Worm (Caenorhabditis elegans) whole organism, L3 larva: Measurements from ENCODE around the gene inx-7.
A peak's percentile ranks its signal among the peaks of the same experiment; 100 is the strongest.

Experiments
- ZK546.5 ChIP-seq: sonication (generic microtip); optimal IDR thresholded peaks from 2 replicates; lab custom pipeline; 2017; ENCODE audit warnings: missing biosample characterization, missing genetic modification characterization
- ama-1 ChIP-seq: fragments of 150-350 bp; optimal IDR thresholded peaks from 2 replicates; lab custom pipeline; 2018
- ceh-28 ChIP-seq: fragments of 150-350 bp; optimal IDR thresholded peaks from 2 replicates; lab custom pipeline; 2014; ENCODE audit warnings: missing biosample characterization, missing genetic modification reagents, missing genetic modification characterization
- ceh-9 ChIP-seq: sonication (generic microtip); optimal IDR thresholded peaks from 2 replicates; lab custom pipeline; 2018; ENCODE audit warnings: missing biosample characterization, missing genetic modification characterization
- daf-12 ChIP-seq: fragments of 150-350 bp; optimal IDR thresholded peaks from 2 replicates; lab custom pipeline; 2014; ENCODE audit warnings: missing biosample characterization, missing genetic modification reagents, missing genetic modification characterization
- egl-5 ChIP-seq: fragments of 150-350 bp; optimal IDR thresholded peaks from 2 replicates; lab custom pipeline; 2017; ENCODE audit warnings: missing biosample characterization, missing genetic modification reagents, missing genetic modification characterization, inconsistent platforms
- elt-1 ChIP-seq: fragments of 150-350 bp; optimal IDR thresholded peaks from 2 replicates; lab custom pipeline; 2014; ENCODE audit warnings: missing biosample characterization, missing genetic modification characterization
- elt-2 ChIP-seq: sonication (generic microtip); optimal IDR thresholded peaks from 2 replicates; lab custom pipeline; 2016; ENCODE audit warnings: missing genetic modification reagents, mild to moderate bottlenecking, missing genetic modification characterization, missing compliant biosample characterization
- elt-3 ChIP-seq, 3 experiments: fragments of 150-350 bp in 1 of 3; sonication (generic microtip) in 2 of 3; optimal IDR thresholded peaks; 2 replicates in 2 of 3; 4 replicates in 1 of 3; lab custom pipeline; 2014 to 2017; ENCODE audit warnings: missing biosample characterization in 3 of 3, missing genetic modification characterization in 3 of 3
- fkh-10 ChIP-seq: sonication (generic microtip); optimal IDR thresholded peaks from 2 replicates; lab custom pipeline; 2017; ENCODE audit warnings: missing biosample characterization, missing genetic modification reagents, missing genetic modification characterization
- fkh-2 ChIP-seq: fragments of 150-350 bp; optimal IDR thresholded peaks from 2 replicates; lab custom pipeline; 2014; ENCODE audit warnings: missing biosample characterization, missing genetic modification reagents, missing genetic modification characterization
- fos-1 ChIP-seq: fragments of 150-350 bp; optimal IDR thresholded peaks from 2 replicates; lab custom pipeline; 2014; ENCODE audit warnings: missing biosample characterization, missing genetic modification characterization
- hmg-11 ChIP-seq: sonication (generic microtip); optimal IDR thresholded peaks from 2 replicates; lab custom pipeline; 2016; ENCODE audit warnings: missing genetic modification characterization, missing compliant biosample characterization
- jun-1 ChIP-seq: fragments of 150-350 bp; optimal IDR thresholded peaks from 2 replicates; lab custom pipeline; 2014; ENCODE audit warnings: missing biosample characterization, missing genetic modification reagents, missing genetic modification characterization
- lin-15B ChIP-seq: fragments of 150-350 bp; optimal IDR thresholded peaks from 2 replicates; lab custom pipeline; 2014; ENCODE audit warnings: missing biosample characterization, missing genetic modification characterization
- lin-39 ChIP-seq: fragments of 150-350 bp; optimal IDR thresholded peaks from 2 replicates; lab custom pipeline; 2018; ENCODE audit warnings: missing biosample characterization, missing genetic modification reagents, missing genetic modification characterization
- lsy-12 ChIP-seq: sonication (generic microtip); optimal IDR thresholded peaks from 2 replicates; lab custom pipeline; 2016; ENCODE audit warnings: mild to moderate bottlenecking, missing genetic modification characterization, missing compliant biosample characterization
- mdl-1 ChIP-seq: fragments of 150-350 bp; optimal IDR thresholded peaks from 2 replicates; lab custom pipeline; 2014; ENCODE audit warnings: missing biosample characterization, missing genetic modification characterization
- mml-1 ChIP-seq: fragments of 150-350 bp; sonication (generic microtip); optimal IDR thresholded peaks from 3 replicates; lab custom pipeline; 2014; ENCODE audit warnings: missing biosample characterization, missing genetic modification characterization
- nfya-1 ChIP-seq: sonication (generic microtip); optimal IDR thresholded peaks from 2 replicates; lab custom pipeline; 2017; ENCODE audit warnings: missing genetic modification characterization, mild to moderate bottlenecking, missing compliant biosample characterization, antibody characterized with exemption, moderate library complexity; ENCODE audit not compliant: insufficient read depth
- nhr-11 ChIP-seq: fragments of 150-350 bp; optimal IDR thresholded peaks from 2 replicates; lab custom pipeline; 2014; ENCODE audit warnings: missing biosample characterization, missing genetic modification characterization
- nhr-12 ChIP-seq: fragments of 150-350 bp; optimal IDR thresholded peaks from 2 replicates; lab custom pipeline; 2014; ENCODE audit warnings: missing biosample characterization, missing genetic modification characterization
- nhr-23 ChIP-seq: fragments of 150-350 bp; optimal IDR thresholded peaks from 2 replicates; lab custom pipeline; 2014; ENCODE audit warnings: missing biosample characterization, missing genetic modification reagents, missing genetic modification characterization
- nhr-25 ChIP-seq: sonication (generic microtip); optimal IDR thresholded peaks from 2 replicates; lab custom pipeline; 2017; ENCODE audit warnings: missing biosample characterization, missing genetic modification characterization
- nhr-28 ChIP-seq: fragments of 150-350 bp; optimal IDR thresholded peaks from 2 replicates; lab custom pipeline; 2014; ENCODE audit warnings: missing biosample characterization, missing genetic modification characterization
- nhr-43 ChIP-seq: sonication (generic microtip); optimal IDR thresholded peaks from 2 replicates; lab custom pipeline; 2016; ENCODE audit warnings: mild to moderate bottlenecking, missing genetic modification characterization, missing compliant biosample characterization; ENCODE audit not compliant: poor library complexity, severe bottlenecking
- nhr-67 ChIP-seq: fragments of 150-350 bp; optimal IDR thresholded peaks from 2 replicates; lab custom pipeline; 2014; ENCODE audit warnings: missing biosample characterization, missing genetic modification characterization
- nhr-77 ChIP-seq: fragments of 150-350 bp; optimal IDR thresholded peaks from 2 replicates; lab custom pipeline; 2014; ENCODE audit warnings: missing biosample characterization, missing genetic modification characterization
- pha-4 ChIP-seq: fragments of 150-350 bp; optimal IDR thresholded peaks from 2 replicates; lab custom pipeline; 2014; ENCODE audit warnings: missing biosample characterization, missing genetic modification reagents, missing genetic modification characterization
- sea-2 ChIP-seq: fragments of 150-350 bp; sonication (generic microtip); optimal IDR thresholded peaks from 4 replicates; lab custom pipeline; 2014; ENCODE audit warnings: missing biosample characterization, missing genetic modification reagents, missing genetic modification characterization
- skn-1 ChIP-seq: fragments of 150-350 bp; optimal IDR thresholded peaks from 2 replicates; lab custom pipeline; 2014; ENCODE audit warnings: missing biosample characterization, missing genetic modification characterization
- snpc-4 ChIP-seq: fragments of 150-350 bp; optimal IDR thresholded peaks from 2 replicates; lab custom pipeline; 2014; ENCODE audit warnings: missing biosample characterization, missing genetic modification characterization
- tbx-2 ChIP-seq: sonication (generic microtip); optimal IDR thresholded peaks from 2 replicates; lab custom pipeline; 2016; ENCODE audit warnings: mild to moderate bottlenecking, missing genetic modification characterization, missing compliant biosample characterization
- unc-62 ChIP-seq: fragments of 150-350 bp; sonication (generic microtip); optimal IDR thresholded peaks from 4 replicates; lab custom pipeline; 2014; ENCODE audit warnings: missing biosample characterization, missing genetic modification reagents, missing genetic modification characterization
- ztf-4 ChIP-seq: fragments of 150-350 bp; optimal IDR thresholded peaks from 2 replicates; lab custom pipeline; 2014; ENCODE audit warnings: missing biosample characterization, missing genetic modification characterization

Gene inx-7

ce11 chrIV:5944172-5944571, 2.3 kb downstream of the inx-7 start:
- TF ChIP-seq elt-1 (tag; lab: Kevin White, UChicago) (no peak), snpc-4 (tag; lab: Kevin White, UChicago) (no peak), lin-39 (peak; percentile 3)

ce11 chrIV:5941236-5941976, 5.0 kb downstream of the inx-7 start, which contains the start of gene pfkb-1.2:
Gene pfkb-1.2, plus strand, starts transcription at chrIV:5941926.
- no peak for TF ChIP-seq daf-12
- no peak for TF ChIP-seq nhr-28 (tag; lab: Kevin White, UChicago)
- TF ChIP-seq pha-4 (tag; lab: Kevin White, UChicago), result peak; percentile 6
- no peak for TF ChIP-seq tbx-2
- peak; percentile 40 for TF ChIP-seq nfya-1
- TF ChIP-seq fkh-10 (GFP tag; lab: Kevin White, UChicago), result no peak
- TF ChIP-seq hmg-11 (tag; lab: Kevin White, UChicago), result no peak
- peak; percentile 60 for TF ChIP-seq lin-39
- TF ChIP-seq egl-5 (tag; lab: Kevin White, UChicago), result peak; percentile 32

ce11 chrIV:5940608-5941007, 5.8 kb downstream of the inx-7 start:
- no peak for TF ChIP-seq pha-4 (tag; lab: Kevin White, UChicago)
- peak; percentile 17 for TF ChIP-seq nhr-23 (tag; lab: Kevin White, UChicago)
- no peak for TF ChIP-seq ama-1
- no peak for TF ChIP-seq lin-39
- no peak for TF ChIP-seq elt-2 (tag; lab: Kevin White, UChicago)
- no peak for TF ChIP-seq skn-1 (tag; lab: Kevin White, UChicago)
- no peak for TF ChIP-seq jun-1
- TF ChIP-seq ceh-28 (tag; lab: Kevin White, UChicago), result peak; percentile 21
- TF ChIP-seq lin-15B (tag; lab: Kevin White, UChicago), result peak; percentile 22
- TF ChIP-seq sea-2 (GFP tag; lab: Kevin White, UChicago), result no peak
- no peak for TF ChIP-seq elt-3 (tag; optimal IDR thresholded peaks at IDR 0.05; lab: Kevin White, UChicago)

DNA sequence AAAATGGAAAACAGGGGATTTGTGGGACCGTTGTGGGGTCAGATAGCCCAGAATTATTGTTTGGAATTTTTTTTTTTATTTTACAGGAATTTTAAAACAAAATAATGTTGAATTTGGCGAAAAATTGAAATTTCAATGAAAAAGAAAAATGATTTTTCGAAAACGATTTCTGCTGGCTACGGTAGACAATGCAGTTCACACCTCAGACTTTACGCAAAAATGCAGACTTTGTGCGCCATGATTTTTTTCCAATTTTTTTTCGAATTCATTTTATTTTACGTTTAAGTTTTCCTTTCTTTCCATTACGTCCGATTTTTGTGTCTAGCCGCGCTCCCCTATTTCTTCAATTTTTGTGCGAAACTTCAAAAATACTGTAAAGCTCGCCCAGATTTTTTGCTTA, 6.5 kb downstream of the inx-7 start:
- TF ChIP-seq ama-1, result no peak
- no peak for TF ChIP-seq nhr-28 (tag; lab: Kevin White, UChicago)
- TF ChIP-seq unc-62 (GFP tag; lab: Kevin White, UChicago), result no peak
- no peak for TF ChIP-seq skn-1 (tag; lab: Kevin White, UChicago)
- TF ChIP-seq tbx-2, result no peak
- TF ChIP-seq ceh-9 (tag; lab: Kevin White, UChicago), result no peak
- no peak for TF ChIP-seq jun-1
- TF ChIP-seq elt-1 (tag; lab: Kevin White, UChicago), result no peak

ce11 chrIV:5939122-5939521, 7.3 kb downstream of the inx-7 start, which contains the start of gene mcu-1:
Gene mcu-1, minus strand, starts transcription at chrIV:5939230.
- TF ChIP-seq mdl-1 (tag; lab: Kevin White, UChicago), result no peak
- no peak for TF ChIP-seq ZK546.5 (tag; lab: Kevin White, UChicago)
- TF ChIP-seq sea-2 (GFP tag; lab: Kevin White, UChicago), result no peak
- TF ChIP-seq nhr-67 (tag; lab: Kevin White, UChicago), result no peak
- TF ChIP-seq nhr-12 (tag; lab: Kevin White, UChicago), result no peak
- no peak for TF ChIP-seq pha-4 (tag; lab: Kevin White, UChicago)
- TF ChIP-seq nhr-23 (tag; lab: Kevin White, UChicago), result peak; percentile 96
- no peak for TF ChIP-seq daf-12
- no peak for TF ChIP-seq lin-15B (tag; lab: Kevin White, UChicago)
- TF ChIP-seq fkh-2 (tag; lab: Kevin White, UChicago), result no peak
- TF ChIP-seq nhr-28 (tag; lab: Kevin White, UChicago), result no peak
- no peak for TF ChIP-seq lsy-12 (tag; lab: Kevin White, UChicago)
- TF ChIP-seq ztf-4 (tag; lab: Kevin White, UChicago), result no peak
- TF ChIP-seq nhr-43 (tag; lab: Kevin White, UChicago), result peak; percentile 69
- TF ChIP-seq skn-1 (tag; lab: Kevin White, UChicago), result no peak
- TF ChIP-seq fos-1 (tag; lab: Kevin White, UChicago), result no peak
- TF ChIP-seq nhr-25 (tag; lab: Kevin White, UChicago), result peak; percentile 86
- peak in 1 of 3 experiments; percentile 52 for TF ChIP-seq elt-3 (tag; optimal IDR thresholded peaks at IDR 0.05; lab: Kevin White, UChicago)
- peak; percentile 10 for TF ChIP-seq hmg-11 (tag; lab: Kevin White, UChicago)
- TF ChIP-seq lin-39, result no peak
- TF ChIP-seq nhr-11, result no peak
- TF ChIP-seq elt-2 (tag; lab: Kevin White, UChicago), result peak; percentile 16
- TF ChIP-seq elt-1 (tag; lab: Kevin White, UChicago), result no peak
- TF ChIP-seq ceh-28 (tag; lab: Kevin White, UChicago), result peak; percentile 55
- no peak for TF ChIP-seq nhr-77 (tag; lab: Kevin White, UChicago)
- TF ChIP-seq mml-1 (tag; lab: Kevin White, UChicago), result no peak
- peak; percentile 41 for TF ChIP-seq jun-1
